Fruit fly (Drosophila melanogaster): ENCODE data around the gene ppk21.

ppk21 gene

dm6 chr3R:29696359-29696758, 31.8 kb downstream of the ppk21 start:
- TF ChIP-seq Hr39 (GFP tag; optimal IDR thresholded peaks at IDR 0.05) (peak; percentile 8), Eip78C (GFP tag) (no peak)

dm6 chr3R:29697841-29698240, 33.3 kb downstream of the ppk21 start:
- TF ChIP-seq fkh (GFP tag; optimal IDR thresholded peaks at IDR 0.05) (no peak), esn (GFP tag; optimal IDR thresholded peaks at IDR 0.05) (no peak), Gug (GFP tag; IDR thresholded peaks at IDR 0.05) (no peak), dsx (GFP tag; optimal IDR thresholded peaks at IDR 0.05; ENCODE audit: poor library complexity, severe bottlenecking) (no peak), lz (GFP tag; optimal IDR thresholded peaks at IDR 0.05) (no peak), fd85E (GFP tag; optimal IDR thresholded peaks at IDR 0.05) (no peak), CG3919 (GFP tag; optimal IDR thresholded peaks at IDR 0.05) (no peak), CG15336 (GFP tag; IDR thresholded peaks at IDR 0.05) (no peak), cyc (GFP tag; optimal IDR thresholded peaks at IDR 0.05) (no peak), CG31627 (GFP tag; optimal IDR thresholded peaks at IDR 0.05) (no peak), Smox (GFP tag; optimal IDR thresholded peaks at IDR 0.05) (no peak)

- peak; percentile 12 for TF ChIP-seq Hr4 (GFP tag; optimal IDR thresholded peaks at IDR 0.05)
- TF ChIP-seq CG32006 (GFP tag; optimal IDR thresholded peaks at IDR 0.05), result peak; percentile 26
- TF ChIP-seq CG34406 (GFP tag; optimal IDR thresholded peaks at IDR 0.05), result no peak
- TF ChIP-seq Sox102F (GFP tag; optimal IDR thresholded peaks at IDR 0.05), result no peak
- peak; percentile 42; the same call in 1 of the 3 replicates for TF ChIP-seq CG8119 (GFP tag; IDR thresholded peaks at IDR 0.05)
- TF ChIP-seq CG15336 (GFP tag; IDR thresholded peaks at IDR 0.05), result peak; percentile 47; the same call in 1 of the 2 replicates
- no peak for TF ChIP-seq CG11762 (GFP tag; optimal IDR thresholded peaks at IDR 0.05; ENCODE audit: insufficient read depth)
- peak; percentile 68; the same call in 2 of the 3 replicates for TF ChIP-seq eg (GFP tag; IDR thresholded peaks at IDR 0.05)
- peak; percentile 15 for TF ChIP-seq Eip78C (GFP tag)
- TF ChIP-seq OdsH (GFP tag; optimal IDR thresholded peaks at IDR 0.05), result no peak
Observed at dm6 chr3R:29699220-29699619, 34.6 kb downstream of the ppk21 start.

dm6 chr3R:29701739-29702138, 37.2 kb downstream of the ppk21 start:
- TF ChIP-seq Eip75B (GFP tag; optimal IDR thresholded peaks at IDR 0.05) (no peak), Hr38 (GFP tag; optimal IDR thresholded peaks at IDR 0.05) (no peak), net (GFP tag; optimal IDR thresholded peaks at IDR 0.05) (no peak), CG6792 (GFP tag; optimal IDR thresholded peaks at IDR 0.05) (no peak), vri (GFP tag; optimal IDR thresholded peaks at IDR 0.05) (no peak), ss (GFP tag; optimal IDR thresholded peaks at IDR 0.05) (no peak), achi (GFP tag; optimal IDR thresholded peaks at IDR 0.05) (no peak), CG31627 (GFP tag; optimal IDR thresholded peaks at IDR 0.05) (no peak), Smox (GFP tag; optimal IDR thresholded peaks at IDR 0.05) (no peak), CG32006 (GFP tag; optimal IDR thresholded peaks at IDR 0.05) (no peak), CG6808 (GFP tag; optimal IDR thresholded peaks at IDR 0.05) (no peak), salr (GFP tag; optimal IDR thresholded peaks at IDR 0.05) (no peak), CG6854 (GFP tag; optimal IDR thresholded peaks at IDR 0.05) (no peak)

- TF ChIP-seq Met (GFP tag; optimal IDR thresholded peaks at IDR 0.05) (peak; percentile 40), Hr38 (GFP tag; optimal IDR thresholded peaks at IDR 0.05) (no peak), lz (GFP tag; optimal IDR thresholded peaks at IDR 0.05) (peak; percentile 27), cyc (GFP tag; optimal IDR thresholded peaks at IDR 0.05) (peak; percentile 45), Hr4 (GFP tag; optimal IDR thresholded peaks at IDR 0.05) (no peak), CG3919 (GFP tag; optimal IDR thresholded peaks at IDR 0.05) (peak; percentile 9), topi (GFP tag; optimal IDR thresholded peaks at IDR 0.05) (peak; percentile 29)
Observed at dm6 chr3R:29704557-29704956, 40.0 kb downstream of the ppk21 start.

Measured in whole organism, prepupa.